Worm (Caenorhabditis elegans): ENCODE data around the gene nhr-197.

ce11 chrV:15711898-15712297 is 24.1 kb downstream of the nhr-197 start, which contains the start of gene str-101:
- TF ChIP-seq him-1 (tag; optimal IDR thresholded peaks at IDR 0.05), result no peak
- no peak for TF ChIP-seq W03F9.2 (tag; optimal IDR thresholded peaks at IDR 0.05)

Data from whole organism, L4/young adult.